Fruit fly (Drosophila melanogaster): Measurements from ENCODE around the gene Atg101.

The Atg101 gene

dm6 chrX:18775839-18776538, 15.5 kb upstream of the Atg101 start (continued):
- TF ChIP-seq CG12942 (GFP tag; optimal IDR thresholded peaks at IDR 0.05) (peak; percentile 33), CG17361 (GFP tag; IDR thresholded peaks at IDR 0.05) (peak; percentile 87), Hr51 (GFP tag; optimal IDR thresholded peaks at IDR 0.05) (peak in 1 of 2 experiments; percentile 60), run (tag; optimal IDR thresholded peaks at IDR 0.05) (peak; percentile 17), CG31388 (GFP tag; optimal IDR thresholded peaks at IDR 0.05) (no peak), CG10209 (GFP tag; optimal IDR thresholded peaks at IDR 0.05) (peak; percentile 51), hth (optimal IDR thresholded peaks at IDR 0.05) (no peak), zfh1 (GFP tag; IDR thresholded peaks at IDR 0.05) (peak; percentile 38; the same call in 2 of the 3 replicates), CG30431 (GFP tag; optimal IDR thresholded peaks at IDR 0.05) (no peak), CG17328 (GFP tag; IDR thresholded peaks at IDR 0.05) (no peak), CG16863 (GFP tag; optimal IDR thresholded peaks at IDR 0.05) (no peak), wdn (GFP tag; IDR thresholded peaks at IDR 0.05) (no peak), Meics (GFP tag; optimal IDR thresholded peaks at IDR 0.05) (peak; percentile 25), ab (GFP tag; optimal IDR thresholded peaks at IDR 0.05) (no peak), salm (tag; optimal IDR thresholded peaks at IDR 0.05) (peak; percentile 37), CG17912 (GFP tag; optimal IDR thresholded peaks at IDR 0.05) (no peak), da (GFP tag; optimal IDR thresholded peaks at IDR 0.05) (no peak), dmrt11E (tag; optimal IDR thresholded peaks at IDR 0.05) (peak; percentile 89), CG31441 (GFP tag; IDR thresholded peaks at IDR 0.05) (peak; percentile 76), Drgx (GFP tag; IDR thresholded peaks at IDR 0.05) (peak; percentile 64), CG10366 (GFP tag; IDR thresholded peaks at IDR 0.05) (peak; percentile 28; the same call in 1 of the 2 replicates), CG15479 (GFP tag; optimal IDR thresholded peaks at IDR 0.05) (no peak), klu (GFP tag; IDR thresholded peaks at IDR 0.05) (no peak), esg (GFP tag; conservative IDR thresholded peaks at IDR 0.05) (peak; percentile 49), CG8359 (GFP tag; optimal IDR thresholded peaks at IDR 0.05; ENCODE audit: borderline replicate concordance) (peak; percentile 7), CG43689 (GFP tag; IDR thresholded peaks at IDR 0.05) (no peak), gcm (GFP tag; optimal IDR thresholded peaks at IDR 0.05) (peak; percentile 72), gt (GFP tag; IDR thresholded peaks at IDR 0.05) (no peak), TFAM (GFP tag; optimal IDR thresholded peaks at IDR 0.05) (no peak), Asciz (GFP tag; optimal IDR thresholded peaks at IDR 0.05) (peak; percentile 21), org-1 (GFP tag; optimal IDR thresholded peaks at IDR 0.05) (peak; percentile 48), crol (GFP tag; IDR thresholded peaks at IDR 0.05) (peak; percentile 86), sc (optimal IDR thresholded peaks at IDR 0.05) (no peak), sc (GFP tag; optimal IDR thresholded peaks at IDR 0.05) (peak; percentile 63), CG15601 (tag; optimal IDR thresholded peaks at IDR 0.05) (peak; percentile 87), D (optimal IDR thresholded peaks at IDR 0.05) (no peak), D (GFP tag; optimal IDR thresholded peaks at IDR 0.05) (peak; percentile 70), CG8281 (tag; optimal IDR thresholded peaks at IDR 0.05) (peak; percentile 5), CG18599 (GFP tag; optimal IDR thresholded peaks at IDR 0.05) (no peak), D19A (tag; optimal IDR thresholded peaks at IDR 0.05) (peak; percentile 60), sisA (GFP tag; IDR thresholded peaks at IDR 0.05) (peak; percentile 30; the same call in 1 of the 2 replicates), CG12299 (tag; optimal IDR thresholded peaks at IDR 0.05) (no peak), bsh (GFP tag; optimal IDR thresholded peaks at IDR 0.05) (peak; percentile 84 to 86), ssp (GFP tag; IDR thresholded peaks at IDR 0.05) (peak; percentile 46; the same call in 1 of the 2 replicates), lmd (GFP tag; IDR thresholded peaks at IDR 0.05) (peak; percentile 49; the same call in 1 of the 2 replicates), gsb-n (tag; optimal IDR thresholded peaks at IDR 0.05) (peak; percentile 83), luna (GFP tag; optimal IDR thresholded peaks at IDR 0.05) (no peak), CG15269 (tag; optimal IDR thresholded peaks at IDR 0.05) (peak; percentile 61), dmrt99B (tag; optimal IDR thresholded peaks at IDR 0.05) (peak; percentile 76)
